Fruit fly (Drosophila melanogaster) whole organism, adult: Measurements from ENCODE around the gene dpr6.
A peak's percentile ranks its signal among the peaks of the same experiment; 100 is the strongest.

ENCODE experiments used
- CG11617 ChIP-seq: fragments of 200-800 bp; sonication (Bioruptor generic); optimal IDR thresholded peaks from 2 replicates; lab custom pipeline; 2017; ENCODE audit warnings: mild to moderate bottlenecking, missing biosample characterization, missing genetic modification reagents, missing genetic modification characterization
- CG12768 ChIP-seq: fragments of 200-800 bp; sonication (Bioruptor generic); optimal IDR thresholded peaks from 2 replicates; lab custom pipeline; 2017; ENCODE audit warnings: missing biosample characterization, missing genetic modification characterization, mild to moderate bottlenecking, moderate library complexity, missing genetic modification reagents
- CG14711 ChIP-seq: fragments of 200-800 bp; sonication (Bioruptor generic); optimal IDR thresholded peaks from 2 replicates; lab custom pipeline; 2018; ENCODE audit warnings: missing biosample characterization, mild to moderate bottlenecking, missing genetic modification characterization, moderate library complexity
- CG1620 ChIP-seq: fragments of 200-800 bp; sonication (Bioruptor generic); optimal IDR thresholded peaks from 2 replicates; lab custom pipeline; 2016; ENCODE audit warnings: missing biosample characterization, missing genetic modification characterization
- CG33017 ChIP-seq: fragments of 200-800 bp; sonication (Bioruptor generic); optimal IDR thresholded peaks from 2 replicates; lab custom pipeline; 2018; ENCODE audit warnings: missing biosample characterization, mild to moderate bottlenecking, missing genetic modification characterization, moderate library complexity
- CG5204 ChIP-seq: fragments of 200-800 bp; sonication (Bioruptor generic); optimal IDR thresholded peaks from 2 replicates; lab custom pipeline; 2016; ENCODE audit warnings: missing biosample characterization, missing genetic modification characterization
- CG7045 ChIP-seq: fragments of 200-800 bp; sonication (Bioruptor generic); optimal IDR thresholded peaks from 2 replicates; lab custom pipeline; 2017; ENCODE audit warnings: missing biosample characterization, mild to moderate bottlenecking, missing genetic modification characterization
- CG7101 ChIP-seq: fragments of 200-800 bp; sonication (Bioruptor generic); optimal IDR thresholded peaks from 2 replicates; lab custom pipeline; 2018; ENCODE audit warnings: missing biosample characterization, mild to moderate bottlenecking, missing genetic modification characterization, moderate library complexity
- Clk ChIP-seq: fragments of 200-800 bp; sonication (Bioruptor generic); optimal IDR thresholded peaks from 2 replicates; lab custom pipeline; 2017; ENCODE audit warnings: missing biosample characterization, missing genetic modification characterization
- Crg-1 ChIP-seq: fragments of 200-800 bp; sonication (Bioruptor generic); optimal IDR thresholded peaks from 2 replicates; lab custom pipeline; 2016; ENCODE audit warnings: missing biosample characterization, missing genetic modification characterization
- Hr96 ChIP-seq: fragments of 200-800 bp; sonication (Bioruptor generic); optimal IDR thresholded peaks from 2 replicates; lab custom pipeline; 2016; ENCODE audit warnings: missing biosample characterization, missing genetic modification characterization
- Mnt ChIP-seq: fragments of 200-800 bp; sonication (Bioruptor generic); optimal IDR thresholded peaks from 2 replicates; lab custom pipeline; 2016; ENCODE audit warnings: missing biosample characterization, mild to moderate bottlenecking, missing genetic modification characterization
- bab1 ChIP-seq: fragments of 200-800 bp; sonication (Bioruptor generic); optimal IDR thresholded peaks from 3 replicates; lab custom pipeline; 2019; ENCODE audit warnings: missing biosample characterization, mild to moderate bottlenecking, missing genetic modification characterization, moderate library complexity
- cic ChIP-seq: fragments of 200-800 bp; sonication (Bioruptor generic); optimal IDR thresholded peaks from 2 replicates; lab custom pipeline; 2017; ENCODE audit warnings: missing biosample characterization, mild to moderate bottlenecking, missing genetic modification characterization, moderate library complexity
- cnc ChIP-seq, 2 experiments: fragments of >200 bp; optimal IDR thresholded peaks; 2 replicates each; lab custom pipeline; 2017
- kay ChIP-seq: fragments of 200-800 bp; sonication (Bioruptor generic); peaks from one replicate; lab custom pipeline; 2016; ENCODE audit warnings: missing biosample characterization, missing genetic modification characterization, borderline replicate concordance
- ovo ChIP-seq: fragments of 200-800 bp; sonication (Bioruptor generic); optimal IDR thresholded peaks from 2 replicates; lab custom pipeline; 2016; ENCODE audit warnings: missing biosample characterization, missing genetic modification characterization
- pad ChIP-seq: fragments of 200-800 bp; sonication (Bioruptor generic); optimal IDR thresholded peaks from 3 replicates; lab custom pipeline; 2017; ENCODE audit warnings: missing biosample characterization, missing genetic modification characterization, mild to moderate bottlenecking, moderate library complexity, missing genetic modification reagents
- tj ChIP-seq: fragments of 200-800 bp; sonication (Bioruptor generic); optimal IDR thresholded peaks from 3 replicates; lab custom pipeline; 2017; ENCODE audit warnings: missing biosample characterization, mild to moderate bottlenecking, missing genetic modification characterization, moderate library complexity
- toe ChIP-seq: fragments of 200-800 bp; sonication (Bioruptor generic); optimal IDR thresholded peaks from 2 replicates; lab custom pipeline; 2016; ENCODE audit warnings: missing biosample characterization, missing genetic modification characterization

Gene dpr6

dm6 chr3L:9974172-9974896 is at the start of gene dpr6:
TSS of gene dpr6 (plus strand) at chr3L:9974651.
- TF ChIP-seq Hr96 (GFP tag; lab: Kevin White, UChicago): no peak
- TF ChIP-seq Mnt (GFP tag; lab: Kevin White, UChicago): peak; percentile 40
- TF ChIP-seq CG14711 (tag; lab: Kevin White, UChicago): no peak
- peak; percentile 58 for TF ChIP-seq ovo (GFP tag; lab: Kevin White, UChicago)
- TF ChIP-seq bab1 (GFP tag; lab: Kevin White, UChicago): peak; percentile 1

- peak; percentile 95 for TF ChIP-seq pad (GFP tag; lab: Kevin White, UChicago)
- TF ChIP-seq CG12768 (GFP tag; lab: Kevin White, UChicago): no peak
- TF ChIP-seq CG7045 (GFP tag; lab: Kevin White, UChicago): no peak
- TF ChIP-seq ovo (GFP tag; lab: Kevin White, UChicago): no peak
Observed at dm6 chr3L:9927169-9927568, 47.3 kb upstream of the dpr6 start.

dm6 chr3L:9968267-9968721 is 6.2 kb upstream of the dpr6 start, which contains the start of the genes CG6685 and Dronc:
TSS of gene CG6685 (minus strand) at chr3L:9968317.
TSS of gene Dronc (plus strand) at chr3L:9968479.
- TF ChIP-seq CG12768 (GFP tag; lab: Kevin White, UChicago): no peak
- TF ChIP-seq tj: no peak
- TF ChIP-seq CG7045 (GFP tag; lab: Kevin White, UChicago): no peak
- TF ChIP-seq pad (GFP tag; lab: Kevin White, UChicago): peak; percentile 8
- TF ChIP-seq CG1620 (GFP tag; lab: Kevin White, UChicago): no peak
- no peak for TF ChIP-seq CG5204 (GFP tag; lab: Kevin White, UChicago)
- no peak for TF ChIP-seq cnc (optimal IDR thresholded peaks at IDR 0.05; lab: Kevin White, UChicago)
- no peak for TF ChIP-seq Clk
- no peak for TF ChIP-seq kay (GFP tag; lab: Kevin White, UChicago)
- peak; percentile 56 for TF ChIP-seq bab1 (GFP tag; lab: Kevin White, UChicago)
- no peak for TF ChIP-seq Crg-1 (GFP tag; lab: Kevin White, UChicago)
- no peak for TF ChIP-seq toe (GFP tag; lab: Kevin White, UChicago)
- TF ChIP-seq ovo (GFP tag; lab: Kevin White, UChicago): no peak
- TF ChIP-seq Mnt (GFP tag; lab: Kevin White, UChicago): peak; percentile 3
- TF ChIP-seq CG33017 (tag; lab: Kevin White, UChicago): no peak
- no peak for TF ChIP-seq CG14711 (tag; lab: Kevin White, UChicago)
- no peak for TF ChIP-seq CG11617 (GFP tag; lab: Kevin White, UChicago)
- TF ChIP-seq CG7101 (tag; lab: Kevin White, UChicago): peak; percentile 31

dm6 chr3L:9969158-9969557 is 5.3 kb upstream of the dpr6 start:
- TF ChIP-seq toe (GFP tag; lab: Kevin White, UChicago) (no peak), Clk (no peak), CG14711 (tag; lab: Kevin White, UChicago) (no peak), CG7045 (GFP tag; lab: Kevin White, UChicago) (no peak), cic (GFP tag; lab: Kevin White, UChicago) (no peak), CG12768 (GFP tag; lab: Kevin White, UChicago) (no peak), pad (GFP tag; lab: Kevin White, UChicago) (no peak), bab1 (GFP tag; lab: Kevin White, UChicago) (no peak), ovo (GFP tag; lab: Kevin White, UChicago) (no peak), CG5204 (GFP tag; lab: Kevin White, UChicago) (no peak), Mnt (GFP tag; lab: Kevin White, UChicago) (no peak), tj (no peak), cnc (optimal IDR thresholded peaks at IDR 0.05; lab: Kevin White, UChicago) (no peak), CG1620 (GFP tag; lab: Kevin White, UChicago) (no peak)

dm6 chr3L:9972007-9972856 is 2.2 kb upstream of the dpr6 start, which contains the start of the genes CG6674, CG42455 and vnc:
TSS of gene CG6674 (minus strand) at chr3L:9972054.
TSS of gene CG42455 (plus strand) at chr3L:9972312.
TSS of gene vnc (plus strand) at chr3L:9972312.
- TF ChIP-seq CG33017 (tag; lab: Kevin White, UChicago) (peak; percentile 7), CG5204 (GFP tag; lab: Kevin White, UChicago) (peak; percentile 61), CG7045 (GFP tag; lab: Kevin White, UChicago) (peak; percentile 37), cnc (optimal IDR thresholded peaks at IDR 0.05; lab: Kevin White, UChicago) (no peak), pad (GFP tag; lab: Kevin White, UChicago) (peak; percentile 39), Crg-1 (GFP tag; lab: Kevin White, UChicago) (peak; percentile 24), Hr96 (GFP tag; lab: Kevin White, UChicago) (peak; percentile 28), CG1620 (GFP tag; lab: Kevin White, UChicago) (no peak), ovo (GFP tag; lab: Kevin White, UChicago) (no peak), CG12768 (GFP tag; lab: Kevin White, UChicago) (peak; percentile 18), Mnt (GFP tag; lab: Kevin White, UChicago) (peak; percentile 39), toe (GFP tag; lab: Kevin White, UChicago) (peak; percentile 8), bab1 (GFP tag; lab: Kevin White, UChicago) (peak; percentile 3), tj (no peak), kay (GFP tag; lab: Kevin White, UChicago) (peak; percentile 19), CG7101 (tag; lab: Kevin White, UChicago) (peak; percentile 52), CG14711 (tag; lab: Kevin White, UChicago) (peak; percentile 13)
